Fruit fly (Drosophila melanogaster): Measurements from ENCODE around the gene RpS14b.

RpS14b gene

DNA sequence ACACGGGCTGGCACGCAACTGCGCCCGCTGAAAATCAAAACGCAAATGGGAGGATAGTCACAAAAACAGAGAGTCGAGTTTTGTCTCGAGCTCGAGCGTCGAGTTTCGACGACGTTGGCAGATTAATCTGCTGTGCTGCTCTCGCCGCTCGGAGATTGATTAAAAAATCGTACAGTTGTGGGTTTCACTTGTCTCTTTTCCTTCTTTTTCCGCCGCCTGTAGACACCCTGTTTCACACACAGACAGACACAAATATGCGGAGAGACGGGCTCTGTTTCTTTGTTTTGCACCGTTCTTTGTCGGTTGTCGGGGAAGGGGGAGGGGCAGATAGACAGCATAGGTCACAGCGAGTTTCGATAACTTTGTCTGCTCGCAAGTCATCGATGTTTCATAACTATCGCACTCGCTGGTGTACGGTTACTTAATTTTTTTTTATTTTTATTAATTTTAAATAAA lies 12.2 kb downstream of the RpS14b start, which contains the start of gene orion (continued):
- TF ChIP-seq Hr4 (GFP tag; optimal IDR thresholded peaks at IDR 0.05) (no peak), Hr39 (GFP tag; optimal IDR thresholded peaks at IDR 0.05) (no peak), CG11902 (GFP tag; optimal IDR thresholded peaks at IDR 0.05) (no peak), net (GFP tag; optimal IDR thresholded peaks at IDR 0.05) (no peak), CG6854 (GFP tag; optimal IDR thresholded peaks at IDR 0.05) (no peak), salr (GFP tag; optimal IDR thresholded peaks at IDR 0.05) (peak in 1 of 2 experiments; percentile 58), Eip78C (GFP tag) (peak; percentile 84), fd85E (GFP tag; optimal IDR thresholded peaks at IDR 0.05) (no peak), CG11294 (GFP tag; IDR thresholded peaks at IDR 0.05) (no peak), CG6163 (GFP tag; IDR thresholded peaks at IDR 0.05) (peak; percentile 86), svp (GFP tag) (peak; percentile 99), achi (GFP tag; optimal IDR thresholded peaks at IDR 0.05) (peak; percentile 47), CG32006 (GFP tag; optimal IDR thresholded peaks at IDR 0.05) (no peak), OdsH (GFP tag; optimal IDR thresholded peaks at IDR 0.05) (no peak), dac (GFP tag; optimal IDR thresholded peaks at IDR 0.05) (peak; percentile 55), fd59A (GFP tag; optimal IDR thresholded peaks at IDR 0.05) (peak; percentile 32)

DNA sequence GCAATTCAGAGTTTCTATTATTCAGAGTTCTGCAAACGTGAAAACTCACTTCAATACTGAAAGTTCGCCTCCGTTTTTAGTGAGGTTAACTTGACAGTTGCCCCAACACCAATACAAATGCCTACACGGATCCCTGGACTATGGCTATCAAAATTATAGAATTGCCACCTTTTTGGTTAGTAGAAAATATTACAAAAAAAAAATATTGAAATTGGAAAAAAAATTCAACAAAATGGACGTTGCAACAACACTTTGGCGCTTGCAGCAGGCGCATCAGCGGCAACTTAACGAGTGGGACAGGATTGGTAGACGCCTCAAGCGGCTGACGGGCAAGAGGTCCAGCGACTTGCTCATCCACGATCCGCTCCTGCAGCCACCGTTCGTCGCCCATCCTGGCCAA lies 21.2 kb downstream of the RpS14b start, which contains the start of the genes CG15332 and CG15330:
Gene CG15332, minus strand, starts transcription at position 101 of the 400 bp plus-strand sequence.
Gene CG15330, plus strand, starts transcription at position 175 of the 400 bp plus-strand sequence.
- TF ChIP-seq CG6854 (GFP tag; optimal IDR thresholded peaks at IDR 0.05), result no peak
- no peak for TF ChIP-seq svp (GFP tag)
- no peak for TF ChIP-seq CG16779 (tag; optimal IDR thresholded peaks at IDR 0.05)
- no peak for TF ChIP-seq Gug (GFP tag; IDR thresholded peaks at IDR 0.05)
- TF ChIP-seq ss (GFP tag; optimal IDR thresholded peaks at IDR 0.05), result no peak
- TF ChIP-seq CG34406 (GFP tag; optimal IDR thresholded peaks at IDR 0.05), result no peak
- TF ChIP-seq CG15336 (GFP tag; IDR thresholded peaks at IDR 0.05), result no peak
- TF ChIP-seq Hr38 (GFP tag; optimal IDR thresholded peaks at IDR 0.05), result no peak
- no peak for TF ChIP-seq Lpt (GFP tag; optimal IDR thresholded peaks at IDR 0.05)
- TF ChIP-seq CG6792 (GFP tag; optimal IDR thresholded peaks at IDR 0.05), result no peak
- TF ChIP-seq topi (GFP tag; optimal IDR thresholded peaks at IDR 0.05), result no peak
- no peak for TF ChIP-seq CG3032 (tag; optimal IDR thresholded peaks at IDR 0.05)
- TF ChIP-seq fd59A (GFP tag; optimal IDR thresholded peaks at IDR 0.05), result no peak
- no peak for TF ChIP-seq salr (GFP tag; optimal IDR thresholded peaks at IDR 0.05)
- no peak for TF ChIP-seq CG11902 (GFP tag; optimal IDR thresholded peaks at IDR 0.05)
- TF ChIP-seq CG6163 (GFP tag; IDR thresholded peaks at IDR 0.05), result no peak
- TF ChIP-seq fd85E (GFP tag; optimal IDR thresholded peaks at IDR 0.05), result no peak
- no peak for TF ChIP-seq esn (GFP tag; optimal IDR thresholded peaks at IDR 0.05)
- no peak for TF ChIP-seq CG8632 (GFP tag; optimal IDR thresholded peaks at IDR 0.05)

DNA sequence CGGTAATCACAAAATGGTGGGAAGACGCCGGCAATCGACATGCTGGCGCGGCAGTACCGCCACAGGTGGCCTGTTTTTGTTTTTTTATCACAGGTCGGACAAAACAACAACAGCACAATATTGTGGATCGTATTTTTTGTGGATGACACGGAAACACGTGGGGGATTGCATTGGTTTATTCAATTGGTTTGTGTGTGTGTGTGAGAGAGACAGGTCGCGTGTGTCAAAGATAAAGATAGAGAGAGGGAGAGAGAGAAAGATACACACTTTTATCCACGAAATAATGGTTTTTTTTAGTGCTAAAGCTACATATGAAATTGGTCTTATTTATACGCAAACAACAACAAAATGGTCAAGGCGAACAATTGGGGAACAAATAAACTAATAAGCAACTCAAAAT lies 24.3 kb downstream of the RpS14b start:
- TF ChIP-seq CG6163 (GFP tag; IDR thresholded peaks at IDR 0.05) (peak; percentile 38; the same call in 1 of the 3 replicates), Sox14 (GFP tag; optimal IDR thresholded peaks at IDR 0.05) (no peak)

DNA sequence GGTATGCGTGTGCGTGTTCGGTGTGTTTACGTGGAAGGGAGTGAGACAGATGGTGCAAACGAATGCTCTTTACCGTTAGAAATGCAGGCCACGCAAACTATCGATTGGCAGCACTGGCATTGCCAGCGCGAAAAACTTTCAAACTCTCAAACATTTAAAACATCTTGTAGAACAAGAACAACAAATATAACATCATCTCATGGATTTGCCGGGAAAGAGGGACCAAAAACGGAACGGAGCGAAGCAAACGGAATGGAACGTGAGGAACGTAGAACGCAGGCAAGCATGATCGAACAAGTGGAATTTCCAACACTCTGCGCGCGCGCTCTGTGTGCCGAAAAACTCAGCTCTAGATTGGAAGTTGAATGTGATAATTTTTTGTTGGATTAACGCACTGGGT lies 24.8 kb downstream of the RpS14b start:
- TF ChIP-seq achi (GFP tag; optimal IDR thresholded peaks at IDR 0.05), result no peak

DNA sequence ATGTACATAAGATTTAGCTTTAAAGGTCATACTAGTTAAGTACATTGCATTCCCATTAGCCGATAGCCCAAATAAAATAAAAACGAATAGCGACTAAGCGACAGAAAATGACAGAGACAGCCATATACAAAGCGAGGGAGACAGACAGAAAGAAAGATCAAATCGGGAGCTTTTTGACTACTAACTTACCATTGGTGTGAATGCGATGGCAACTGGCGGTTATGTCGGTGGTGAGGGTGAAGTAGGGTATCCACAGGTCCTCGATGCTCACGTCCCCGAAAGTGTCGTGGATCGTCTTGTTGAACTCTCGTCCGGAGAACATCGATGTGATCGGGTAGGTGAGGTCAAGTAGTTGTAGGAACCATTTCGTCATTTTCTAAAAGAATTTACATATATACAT lies 26.3 kb downstream of the RpS14b start:
- no peak for TF ChIP-seq CG15336 (GFP tag; IDR thresholded peaks at IDR 0.05)
- TF ChIP-seq svp (GFP tag), result peak; percentile 71
- no peak for TF ChIP-seq CG10669 (GFP tag; optimal IDR thresholded peaks at IDR 0.05)

dm6 chrX:7963724-7964123 lies 29.0 kb downstream of the RpS14b start, which contains the start of gene sn:
Gene sn (plus strand): TSS chrX:7964024.
- TF ChIP-seq Lpt (GFP tag; optimal IDR thresholded peaks at IDR 0.05) (no peak), svp (GFP tag) (peak; percentile 40)
